Fruit fly (Drosophila melanogaster): ENCODE data around the gene boi.

boi gene

dm6 chrX:2461421-2462393 is 8.1 kb downstream of the boi start (continued):
- no peak for TF ChIP-seq CG1233 (GFP tag; optimal IDR thresholded peaks at IDR 0.05)
- no peak for TF ChIP-seq lilli (GFP tag; optimal IDR thresholded peaks at IDR 0.05)
- TF ChIP-seq Hsf (GFP tag; optimal IDR thresholded peaks at IDR 0.05), result no peak
- TF ChIP-seq mam (GFP tag; optimal IDR thresholded peaks at IDR 0.05), result no peak
- TF ChIP-seq fru (optimal IDR thresholded peaks at IDR 0.05), result no peak
- TF ChIP-seq Bdp1 (GFP tag; optimal IDR thresholded peaks at IDR 0.05), result no peak
- no peak for TF ChIP-seq CG14965 (GFP tag; optimal IDR thresholded peaks at IDR 0.05; ENCODE audit: borderline replicate concordance)
- peak; percentile 41 for TF ChIP-seq CG2875 (GFP tag; optimal IDR thresholded peaks at IDR 0.05)
- TF ChIP-seq Sry-δ (GFP tag; optimal IDR thresholded peaks at IDR 0.05), result no peak
- TF ChIP-seq CG31224 (GFP tag; IDR thresholded peaks at IDR 0.05), result no peak
- no peak for TF ChIP-seq fd3F (GFP tag; optimal IDR thresholded peaks at IDR 0.05)
- TF ChIP-seq CoRest (tag; optimal IDR thresholded peaks at IDR 0.05), result no peak
- peak; percentile 22 for TF ChIP-seq CG2712 (tag; optimal IDR thresholded peaks at IDR 0.05)
- TF ChIP-seq row (GFP tag; IDR thresholded peaks at IDR 0.05), result 0 out of 3 replicates have a peak, but pooled peaks have one; percentile 11
- no peak for TF ChIP-seq Hey (tag; optimal IDR thresholded peaks at IDR 0.05)
- no peak for TF ChIP-seq CG2129 (GFP tag; IDR thresholded peaks at IDR 0.05; ENCODE audit: partially characterized antibody)
- TF ChIP-seq Nf-YC (tag; optimal IDR thresholded peaks at IDR 0.05), result no peak
- TF ChIP-seq CG7372 (GFP tag; IDR thresholded peaks at IDR 0.05), result no peak
- TF ChIP-seq peb (GFP tag; IDR thresholded peaks at IDR 0.05), result no peak
- no peak for TF ChIP-seq GATAe (GFP tag; conservative IDR thresholded peaks at IDR 0.05)
- TF ChIP-seq CG1529 (GFP tag; optimal IDR thresholded peaks at IDR 0.05), result peak; percentile 2
- TF ChIP-seq H15 (GFP tag; IDR thresholded peaks at IDR 0.05), result no peak
- no peak for TF ChIP-seq Stat92E (GFP tag; optimal IDR thresholded peaks at IDR 0.05)
- TF ChIP-seq CG10654 (GFP tag; optimal IDR thresholded peaks at IDR 0.05), result no peak
- TF ChIP-seq fd64A (GFP tag; optimal IDR thresholded peaks at IDR 0.05), result no peak
- no peak for TF ChIP-seq ken (GFP tag; IDR thresholded peaks at IDR 0.05)
- peak; percentile 40 for TF ChIP-seq CG33557 (GFP tag; optimal IDR thresholded peaks at IDR 0.05)
- TF ChIP-seq ci (GFP tag; IDR thresholded peaks at IDR 0.05), result 0 out of 3 replicates have a peak, but pooled peaks have one; percentile 18
- TF ChIP-seq seq (GFP tag; IDR thresholded peaks at IDR 0.05), result no peak
- no peak for TF ChIP-seq Ravus (GFP tag; IDR thresholded peaks at IDR 0.05)
- no peak for TF ChIP-seq Sry-β (GFP tag; optimal IDR thresholded peaks at IDR 0.05)
- TF ChIP-seq nerfin-2 (GFP tag; IDR thresholded peaks at IDR 0.05; ENCODE audit: partially characterized antibody), result no peak
- TF ChIP-seq toy (GFP tag; IDR thresholded peaks at IDR 0.05), result no peak
- TF ChIP-seq NC2α (GFP tag; optimal IDR thresholded peaks at IDR 0.05), result no peak
- TF ChIP-seq abd-A (tag; optimal IDR thresholded peaks at IDR 0.05), result peak; percentile 23
- TF ChIP-seq CG32532 (GFP tag; IDR thresholded peaks at IDR 0.05), result no peak
- TF ChIP-seq CG8478 (optimal IDR thresholded peaks at IDR 0.05), result no peak
- TF ChIP-seq al (GFP tag; IDR thresholded peaks at IDR 0.05), result no peak
- peak; percentile 82 for TF ChIP-seq grn (GFP tag; optimal IDR thresholded peaks at IDR 0.05)
- no peak for TF ChIP-seq CG12104 (GFP tag; optimal IDR thresholded peaks at IDR 0.05)
- TF ChIP-seq gcm (GFP tag; optimal IDR thresholded peaks at IDR 0.05), result no peak
- TF ChIP-seq Opbp (GFP tag; IDR thresholded peaks at IDR 0.05; ENCODE audit: partially characterized antibody), result no peak
- TF ChIP-seq Ets65A (GFP tag), result no peak
- no peak for TF ChIP-seq B-H2 (GFP tag; optimal IDR thresholded peaks at IDR 0.05)
- TF ChIP-seq sob (GFP tag; IDR thresholded peaks at IDR 0.05), result no peak
- no peak for TF ChIP-seq gce (GFP tag; IDR thresholded peaks at IDR 0.05)
- TF ChIP-seq CG11504 (tag; optimal IDR thresholded peaks at IDR 0.05), result peak; percentile 2
- TF ChIP-seq lbe (GFP tag; optimal IDR thresholded peaks at IDR 0.05), result no peak
- peak; percentile 2 for TF ChIP-seq CG8924 (tag; optimal IDR thresholded peaks at IDR 0.05)
- no peak for TF ChIP-seq Eip74EF (GFP tag; optimal IDR thresholded peaks at IDR 0.05)

Data from whole organism, embryonic.